Fruit fly (Drosophila melanogaster) whole organism, prepupa: Measurements from ENCODE around the gene CG11037.

Experiments used
- Blimp-1 ChIP-seq: fragments of 200-800 bp; sonication (Bioruptor generic); optimal IDR thresholded peaks from 3 replicates; lab custom pipeline; 2017; ENCODE audit warnings: missing biosample characterization, missing genetic modification characterization, mild to moderate bottlenecking, moderate library complexity, missing genetic modification reagents
- CG10631 ChIP-seq: fragments of 200-800 bp; sonication (Bioruptor generic); optimal IDR thresholded peaks from 2 replicates; lab custom pipeline; 2016; ENCODE audit warnings: missing biosample characterization, missing genetic modification characterization
- CG10669 ChIP-seq: fragments of 200-800 bp; sonication (Bioruptor generic); optimal IDR thresholded peaks from 3 replicates; lab custom pipeline; 2018; ENCODE audit warnings: missing biosample characterization, mild to moderate bottlenecking, missing genetic modification characterization, moderate library complexity
- CG11294 ChIP-seq: fragments of 200-800 bp; sonication (Bioruptor generic); IDR thresholded peaks from 2 replicates; pipeline ENCODE4 v1.3.6; 2022; ENCODE audit warnings: missing biosample characterization, missing genetic modification characterization
- CG11762 ChIP-seq: fragments of 200-800 bp; sonication (Bioruptor generic); optimal IDR thresholded peaks from 3 replicates; lab custom pipeline; 2016; ENCODE audit warnings: missing biosample characterization, missing genetic modification characterization; ENCODE audit not compliant: insufficient read depth
- CG11902 ChIP-seq: fragments of 200-800 bp; sonication (Bioruptor generic); optimal IDR thresholded peaks from 3 replicates; lab custom pipeline; 2016; ENCODE audit warnings: missing biosample characterization, missing genetic modification characterization
- CG1621 ChIP-seq: fragments of 200-800 bp; sonication (Bioruptor generic); optimal IDR thresholded peaks from 3 replicates; lab custom pipeline; 2018; ENCODE audit warnings: missing biosample characterization, mild to moderate bottlenecking, missing genetic modification characterization
- CG16779 ChIP-seq: fragments of 200-800 bp; sonication (Bioruptor generic); optimal IDR thresholded peaks from 3 replicates; lab custom pipeline; 2017; ENCODE audit warnings: missing biosample characterization, mild to moderate bottlenecking, missing genetic modification characterization
- CG3032 ChIP-seq: fragments of 200-800 bp; optimal IDR thresholded peaks from 2 replicates; lab custom pipeline; 2019; ENCODE audit warnings: missing biosample characterization, mild to moderate bottlenecking, missing genetic modification characterization, moderate library complexity
- CG31627 ChIP-seq: fragments of 200-800 bp; sonication (Bioruptor generic); optimal IDR thresholded peaks from 3 replicates; lab custom pipeline; 2016; ENCODE audit warnings: missing biosample characterization, missing genetic modification characterization
- CG34406 ChIP-seq: fragments of 200-800 bp; sonication (Bioruptor generic); optimal IDR thresholded peaks from 3 replicates; lab custom pipeline; 2016; ENCODE audit warnings: missing biosample characterization, missing genetic modification characterization
- CG3919 ChIP-seq: fragments of 200-800 bp; sonication (Bioruptor generic); optimal IDR thresholded peaks from 3 replicates; lab custom pipeline; 2016; ENCODE audit warnings: missing biosample characterization, missing genetic modification characterization
- CG4318 ChIP-seq: fragments of 200-800 bp; sonication (Bioruptor generic); optimal IDR thresholded peaks from 3 replicates; lab custom pipeline; 2017; ENCODE audit warnings: missing biosample characterization, mild to moderate bottlenecking, missing genetic modification characterization
- CG6276 ChIP-seq: fragments of 200-800 bp; sonication (Bioruptor generic); optimal IDR thresholded peaks from 2 replicates; lab custom pipeline; 2017; ENCODE audit warnings: missing biosample characterization, mild to moderate bottlenecking, missing genetic modification characterization
- CG6792 ChIP-seq: fragments of 200-800 bp; sonication (Bioruptor generic); optimal IDR thresholded peaks from 3 replicates; lab custom pipeline; 2016; ENCODE audit warnings: missing biosample characterization, missing genetic modification characterization
- CG6808 ChIP-seq: fragments of 200-800 bp; sonication (Bioruptor generic); optimal IDR thresholded peaks from 3 replicates; lab custom pipeline; 2017; ENCODE audit warnings: missing biosample characterization, missing genetic modification characterization, mild to moderate bottlenecking, moderate library complexity, missing genetic modification reagents
- CG6854 ChIP-seq: fragments of 200-800 bp; sonication (Bioruptor generic); optimal IDR thresholded peaks from 2 replicates; lab custom pipeline; 2017; ENCODE audit warnings: missing biosample characterization, mild to moderate bottlenecking, missing genetic modification characterization
- CG8119 ChIP-seq: fragments of 200-800 bp; sonication (Bioruptor generic); IDR thresholded peaks from 3 replicates; pipeline ENCODE4 v1.3.6; 2022; ENCODE audit warnings: missing biosample characterization, missing genetic modification characterization
- CG8319 ChIP-seq: fragments of 200-800 bp; sonication (Bioruptor generic); optimal IDR thresholded peaks from 3 replicates; lab custom pipeline; 2016; ENCODE audit warnings: missing biosample characterization, missing genetic modification characterization
- CG8632 ChIP-seq: fragments of 200-800 bp; sonication (Bioruptor generic); optimal IDR thresholded peaks from 3 replicates; lab custom pipeline; 2016; ENCODE audit warnings: missing biosample characterization, missing genetic modification characterization
- CG9139 ChIP-seq: fragments of 200-800 bp; sonication (Bioruptor generic); optimal IDR thresholded peaks from 3 replicates; lab custom pipeline; 2017; ENCODE audit warnings: missing biosample characterization, mild to moderate bottlenecking, missing genetic modification characterization
- Eip75B ChIP-seq: fragments of 200-800 bp; sonication (Bioruptor generic); optimal IDR thresholded peaks from 3 replicates; lab custom pipeline; 2016; ENCODE audit warnings: missing biosample characterization, missing genetic modification characterization
- Eip93F ChIP-seq: fragments of 200-800 bp; sonication (Bioruptor generic); optimal IDR thresholded peaks from 2 replicates; lab custom pipeline; 2016; ENCODE audit warnings: missing biosample characterization, mild to moderate bottlenecking, missing genetic modification characterization
- Ets21C ChIP-seq: fragments of 200-800 bp; sonication (Bioruptor generic); optimal IDR thresholded peaks from 3 replicates; lab custom pipeline; 2016; ENCODE audit warnings: missing biosample characterization, missing genetic modification characterization
- Gug ChIP-seq: fragments of 200-800 bp; sonication (Bioruptor generic); IDR thresholded peaks from 2 replicates; pipeline ENCODE4 v1.3.6; 2022; ENCODE audit warnings: missing biosample characterization, missing genetic modification characterization
- Hr38 ChIP-seq: sonication (Bioruptor generic); optimal IDR thresholded peaks from 2 replicates; lab custom pipeline; 2016; ENCODE audit warnings: missing biosample characterization, missing genetic modification characterization
- Hr4 ChIP-seq: fragments of 200-800 bp; sonication (Bioruptor generic); optimal IDR thresholded peaks from 3 replicates; lab custom pipeline; 2016; ENCODE audit warnings: missing biosample characterization, missing genetic modification characterization
- Lpt ChIP-seq: fragments of 200-800 bp; sonication (Bioruptor generic); optimal IDR thresholded peaks from 3 replicates; lab custom pipeline; 2016; ENCODE audit warnings: missing biosample characterization, missing genetic modification characterization
- OdsH ChIP-seq: fragments of 200-800 bp; sonication (Bioruptor generic); optimal IDR thresholded peaks from 3 replicates; lab custom pipeline; 2016; ENCODE audit warnings: missing biosample characterization, missing genetic modification characterization
- Smox ChIP-seq: fragments of 200-800 bp; sonication (Bioruptor generic); optimal IDR thresholded peaks from 3 replicates; lab custom pipeline; 2016; ENCODE audit warnings: missing biosample characterization, missing genetic modification characterization
- Sox102F ChIP-seq: fragments of 200-800 bp; sonication (Bioruptor generic); optimal IDR thresholded peaks from 2 replicates; lab custom pipeline; 2016; ENCODE audit warnings: missing biosample characterization, mild to moderate bottlenecking, missing genetic modification characterization
- Sox14 ChIP-seq: fragments of 200-800 bp; sonication (Bioruptor generic); optimal IDR thresholded peaks from 3 replicates; lab custom pipeline; 2016; ENCODE audit warnings: missing biosample characterization, missing genetic modification characterization
- Sox15 ChIP-seq: fragments of 200-800 bp; sonication (Bioruptor generic); optimal IDR thresholded peaks from 3 replicates; lab custom pipeline; 2016; ENCODE audit warnings: missing biosample characterization, missing genetic modification characterization
- achi ChIP-seq: fragments of 200-800 bp; sonication (Bioruptor generic); optimal IDR thresholded peaks from 3 replicates; lab custom pipeline; 2016; ENCODE audit warnings: missing biosample characterization, missing genetic modification characterization
- acj6 ChIP-seq: fragments of 200-800 bp; sonication (Bioruptor generic); optimal IDR thresholded peaks from 3 replicates; lab custom pipeline; 2016; ENCODE audit warnings: missing biosample characterization, missing genetic modification characterization
- dac ChIP-seq: fragments of 200-800 bp; sonication (Bioruptor generic); optimal IDR thresholded peaks from 2 replicates; lab custom pipeline; 2017; ENCODE audit warnings: missing biosample characterization, mild to moderate bottlenecking, missing genetic modification characterization
- dsx ChIP-seq: fragments of 200-800 bp; optimal IDR thresholded peaks from 3 replicates; lab custom pipeline; 2019; ENCODE audit warnings: missing biosample characterization, mild to moderate bottlenecking, missing genetic modification characterization, moderate library complexity; ENCODE audit not compliant: poor library complexity, severe bottlenecking
- eg ChIP-seq: fragments of 200-800 bp; sonication (Bioruptor generic); IDR thresholded peaks from 3 replicates; pipeline ENCODE4 v1.3.6; 2022; ENCODE audit warnings: missing biosample characterization, missing genetic modification characterization
- esn ChIP-seq: fragments of 200-800 bp; sonication (Bioruptor generic); optimal IDR thresholded peaks from 2 replicates; lab custom pipeline; 2016; ENCODE audit warnings: missing biosample characterization, mild to moderate bottlenecking, missing genetic modification characterization, moderate library complexity
- fd85E ChIP-seq: fragments of 200-800 bp; sonication (Bioruptor generic); optimal IDR thresholded peaks from 3 replicates; lab custom pipeline; 2016; ENCODE audit warnings: missing biosample characterization, missing genetic modification characterization
- fkh ChIP-seq: fragments of 200-800 bp; sonication (Bioruptor generic); optimal IDR thresholded peaks from 3 replicates; lab custom pipeline; 2017; ENCODE audit warnings: missing biosample characterization, mild to moderate bottlenecking, missing genetic modification characterization, moderate library complexity
- lz ChIP-seq: fragments of 200-800 bp; sonication (Bioruptor generic); optimal IDR thresholded peaks from 3 replicates; lab custom pipeline; 2016; ENCODE audit warnings: missing biosample characterization, missing genetic modification characterization
- net ChIP-seq: fragments of 200-800 bp; sonication (Bioruptor generic); optimal IDR thresholded peaks from 3 replicates; lab custom pipeline; 2016; ENCODE audit warnings: missing biosample characterization, missing genetic modification characterization
- pdm3 ChIP-seq: fragments of 200-800 bp; sonication (Bioruptor generic); optimal IDR thresholded peaks from 3 replicates; lab custom pipeline; 2016; ENCODE audit warnings: missing biosample characterization, missing genetic modification characterization
- salr ChIP-seq, 2 experiments: fragments of 200-800 bp; sonication (Bioruptor generic); optimal IDR thresholded peaks; 3 replicates each; lab custom pipeline; 2016 to 2018; ENCODE audit warnings: missing biosample characterization in 2 of 2, missing genetic modification characterization in 2 of 2, mild to moderate bottlenecking in 1 of 2
- spab ChIP-seq: fragments of 200-800 bp; sonication (Bioruptor generic); optimal IDR thresholded peaks from 2 replicates; lab custom pipeline; 2017; ENCODE audit warnings: missing biosample characterization, mild to moderate bottlenecking, missing genetic modification characterization, missing genetic modification reagents
- ss ChIP-seq, 2 experiments: fragments of 200-800 bp; sonication (Bioruptor generic); optimal IDR thresholded peaks; 2 replicates in 1 of 2; 3 replicates in 1 of 2; lab custom pipeline; 2017 to 2018; ENCODE audit warnings: mild to moderate bottlenecking in 2 of 2, missing biosample characterization in 2 of 2, missing genetic modification characterization in 2 of 2, moderate library complexity in 1 of 2
- topi ChIP-seq: fragments of 200-800 bp; sonication (Bioruptor generic); optimal IDR thresholded peaks from 3 replicates; lab custom pipeline; 2016; ENCODE audit warnings: missing biosample characterization, missing genetic modification characterization
- vri ChIP-seq: fragments of 200-800 bp; sonication (Bioruptor generic); optimal IDR thresholded peaks from 3 replicates; lab custom pipeline; 2016; ENCODE audit warnings: missing biosample characterization, mild to moderate bottlenecking, missing genetic modification characterization

Gene CG11037

dm6 chr3L:20952622-20953618 is 8.3 kb downstream of the CG11037 start:
- TF ChIP-seq Hr38 (GFP tag; lab: Kevin White, UChicago) (no peak), net (GFP tag; lab: Kevin White, UChicago) (no peak), dsx (GFP tag; lab: Kevin White, UChicago) (no peak), Sox14 (peak; percentile 35), lz (GFP tag; lab: Kevin White, UChicago) (peak; percentile 58), CG31627 (GFP tag; lab: Kevin White, UChicago) (peak; percentile 57), CG6854 (GFP tag; lab: Kevin White, UChicago) (no peak), Eip75B (GFP tag; lab: Kevin White, UChicago) (peak; percentile 18), CG16779 (no peak), fd85E (GFP tag; lab: Kevin White, UChicago) (no peak), OdsH (GFP tag; lab: Kevin White, UChicago) (peak; percentile 40), CG6792 (GFP tag; lab: Kevin White, UChicago) (peak; percentile 71), CG34406 (peak; percentile 48), CG10669 (GFP tag; lab: Kevin White, UChicago) (peak; percentile 31), Smox (GFP tag; lab: Kevin White, UChicago) (peak; percentile 58), CG3032 (tag; lab: Kevin White, UChicago) (no peak), esn (GFP tag; lab: Kevin White, UChicago) (peak; percentile 67), CG8319 (peak; percentile 49), CG6808 (GFP tag; lab: Kevin White, UChicago) (no peak), CG11762 (no peak), acj6 (GFP tag; lab: Kevin White, UChicago) (peak; percentile 54), CG6276 (GFP tag; lab: Kevin White, UChicago) (no peak), CG4318 (no peak), CG3919 (GFP tag; lab: Kevin White, UChicago) (peak; percentile 47), salr (GFP tag; optimal IDR thresholded peaks at IDR 0.05; lab: Kevin White, UChicago) (no peak), fkh (GFP tag; lab: Kevin White, UChicago) (no peak), CG10631 (GFP tag; lab: Kevin White, UChicago) (no peak), Lpt (GFP tag; lab: Kevin White, UChicago) (no peak), Hr4 (GFP tag; lab: Kevin White, UChicago) (no peak), Blimp-1 (peak; percentile 14), CG8632 (GFP tag; lab: Kevin White, UChicago) (peak; percentile 41), CG1621 (tag; lab: Kevin White, UChicago) (no peak), CG11294 (GFP tag; lab: Robert Waterston, UW) (no peak), CG8119 (GFP tag; lab: Robert Waterston, UW) (0 out of 3 replicates have a peak, but pooled peaks have one; percentile 12), CG9139 (GFP tag; lab: Kevin White, UChicago) (no peak), pdm3 (peak; percentile 51), eg (GFP tag; lab: Robert Waterston, UW) (peak; percentile 66; the same call in 2 of the 3 replicates), Gug (GFP tag; lab: Robert Waterston, UW) (peak; percentile 45), ss (GFP tag; optimal IDR thresholded peaks at IDR 0.05; lab: Kevin White, UChicago) (no peak), spab (no peak), Sox102F (peak; percentile 35), Ets21C (GFP tag; lab: Kevin White, UChicago) (peak; percentile 36), dac (GFP tag; lab: Kevin White, UChicago) (no peak), Sox15 (GFP tag; lab: Kevin White, UChicago) (peak; percentile 56), CG11902 (GFP tag; lab: Kevin White, UChicago) (peak; percentile 57), vri (GFP tag; lab: Kevin White, UChicago) (peak; percentile 2), achi (GFP tag; lab: Kevin White, UChicago) (peak; percentile 35), topi (GFP tag; lab: Kevin White, UChicago) (peak; percentile 58), Eip93F (no peak)
